Worm (Caenorhabditis elegans) whole organism, early embryonic: ENCODE measurements around the gene mrpl-2.
"Not testable (repeated sequence)": the region's sequence is repeated elsewhere in the genome, so short reads cannot be mapped to it uniquely, and the experiment has no call there.

ENCODE experiments used
- B0310.2 ChIP-seq: sonication (generic microtip); optimal IDR thresholded peaks from 2 replicates; lab custom pipeline; 2016; ENCODE audit warnings: mild to moderate bottlenecking, missing genetic modification characterization, missing compliant biosample characterization
- F13C5.2 ChIP-seq: sonication (generic microtip); optimal IDR thresholded peaks from 2 replicates; lab custom pipeline; 2017; ENCODE audit warnings: mild to moderate bottlenecking, missing genetic modification characterization, inconsistent platforms, missing compliant biosample characterization
- aly-1 ChIP-seq: sonication (generic microtip); optimal IDR thresholded peaks from 2 replicates; lab custom pipeline; 2016; ENCODE audit warnings: missing genetic modification characterization, missing compliant biosample characterization
- ama-1 ChIP-seq: fragments of 150-350 bp; optimal IDR thresholded peaks from 2 replicates; lab custom pipeline; 2014
- ceh-13 ChIP-seq: fragments of 200-800 bp; sonication (Bioruptor generic); optimal IDR thresholded peaks from 2 replicates; lab custom pipeline; 2018; ENCODE audit warnings: mild to moderate bottlenecking, missing genetic modification characterization, missing compliant biosample characterization
- ceh-36 ChIP-seq: sonication (generic microtip); optimal IDR thresholded peaks from 2 replicates; lab custom pipeline; 2016; ENCODE audit warnings: missing genetic modification characterization, inconsistent platforms, missing compliant biosample characterization
- ets-7 ChIP-seq: sonication (generic microtip); optimal IDR thresholded peaks from 2 replicates; lab custom pipeline; 2016; ENCODE audit warnings: missing genotype, missing genetic modification characterization, missing compliant biosample characterization
- flt-1 ChIP-seq: fragments of 200-800 bp; sonication (Bioruptor generic); IDR thresholded peaks from 2 replicates; pipeline ENCODE4 v1.3.6; 2022; ENCODE audit warnings: missing genetic modification characterization, missing compliant biosample characterization
- hmbx-1 ChIP-seq: sonication (generic microtip); optimal IDR thresholded peaks from 2 replicates; lab custom pipeline; 2016; ENCODE audit warnings: mild to moderate bottlenecking, missing genetic modification characterization, missing compliant biosample characterization
- hmg-4 ChIP-seq: fragments of 200-800 bp; sonication (Bioruptor generic); optimal IDR thresholded peaks from 2 replicates; lab custom pipeline; 2018; ENCODE audit warnings: mild to moderate bottlenecking, missing genetic modification characterization, missing compliant biosample characterization
- hnd-1 ChIP-seq: sonication (generic microtip); optimal IDR thresholded peaks from 2 replicates; lab custom pipeline; 2016; ENCODE audit warnings: missing genetic modification characterization, missing compliant biosample characterization
- pes-1 ChIP-seq: fragments of 200-800 bp; sonication (Bioruptor generic); IDR thresholded peaks from 2 replicates; pipeline ENCODE4 v1.3.6; 2022; ENCODE audit warnings: missing genetic modification reagents, missing genetic modification characterization, missing compliant biosample characterization
- scrt-1 ChIP-seq: fragments of 200-800 bp; sonication (Bioruptor generic); IDR thresholded peaks from 2 replicates; pipeline ENCODE4 v1.3.6; 2022; ENCODE audit warnings: missing genetic modification characterization, missing compliant biosample characterization
- sea-1 ChIP-seq: fragments of 200-800 bp; sonication (Bioruptor generic); conservative IDR thresholded peaks from 2 replicates; pipeline ENCODE4 v1.3.6; 2022; ENCODE audit warnings: missing genetic modification characterization, missing compliant biosample characterization
- tbx-11 ChIP-seq: fragments of 200-800 bp; sonication (Bioruptor generic); IDR thresholded peaks from 2 replicates; pipeline ENCODE4 v1.3.6; 2022; ENCODE audit warnings: missing genetic modification characterization, missing compliant biosample characterization
- tbx-37 ChIP-seq: fragments of 200-800 bp; sonication (Bioruptor generic); conservative IDR thresholded peaks from 2 replicates; pipeline ENCODE4 v1.3.6; 2022; ENCODE audit warnings: missing genetic modification reagents, missing genetic modification characterization, missing compliant biosample characterization
- tra-4 ChIP-seq: sonication (generic microtip); optimal IDR thresholded peaks from 2 replicates; lab custom pipeline; 2017; ENCODE audit warnings: missing genetic modification characterization, missing compliant biosample characterization

The mrpl-2 gene

DNA sequence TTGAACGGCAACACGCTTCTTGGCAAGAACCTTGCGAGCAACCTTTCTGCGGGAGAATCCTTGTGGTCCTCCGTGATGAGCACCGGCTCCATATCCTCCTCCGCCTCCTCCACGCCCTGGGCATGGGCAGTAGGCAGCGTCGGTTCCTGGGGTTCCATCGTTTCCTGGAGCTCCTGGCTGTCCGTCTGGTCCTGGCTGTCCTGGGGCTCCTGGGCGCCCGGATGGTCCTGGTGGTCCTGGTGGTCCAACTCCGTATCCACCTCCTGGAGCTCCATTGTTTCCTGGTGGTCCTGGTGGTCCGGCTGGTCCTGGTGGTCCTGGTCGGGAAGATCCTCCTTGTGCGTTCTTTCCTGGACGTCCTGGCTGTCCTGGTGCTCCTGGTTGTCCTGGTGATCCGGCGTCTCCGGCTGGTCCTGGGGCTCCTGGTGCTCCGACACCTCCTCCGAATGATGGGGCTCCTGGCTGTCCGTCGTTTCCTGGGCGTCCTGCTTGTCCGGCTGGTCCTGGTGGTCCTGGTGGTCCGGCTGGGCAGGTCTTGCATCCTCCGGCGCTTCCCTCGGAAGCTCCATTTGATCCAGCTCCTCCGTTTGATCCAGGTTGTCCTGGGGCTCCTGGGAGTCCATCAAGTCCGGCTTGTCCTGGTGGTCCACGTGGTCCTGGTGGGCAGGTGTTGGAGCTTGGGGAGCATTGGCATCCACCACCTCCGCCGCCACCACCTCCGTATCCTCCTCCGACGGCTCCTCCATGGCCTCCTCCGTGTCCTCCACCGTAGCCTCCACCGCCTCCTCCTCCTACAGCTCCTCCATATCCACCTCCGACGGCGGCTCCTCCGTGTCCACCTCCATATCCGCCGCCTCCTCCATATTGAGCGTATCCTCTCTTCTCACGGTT is 10.3 kb upstream of the mrpl-2 start:
- TF ChIP-seq pes-1 (GFP tag; lab: Robert Waterston, UW) (no peak), ets-7 (tag; lab: Kevin White, UChicago) (no peak), tra-4 (no peak)

DNA sequence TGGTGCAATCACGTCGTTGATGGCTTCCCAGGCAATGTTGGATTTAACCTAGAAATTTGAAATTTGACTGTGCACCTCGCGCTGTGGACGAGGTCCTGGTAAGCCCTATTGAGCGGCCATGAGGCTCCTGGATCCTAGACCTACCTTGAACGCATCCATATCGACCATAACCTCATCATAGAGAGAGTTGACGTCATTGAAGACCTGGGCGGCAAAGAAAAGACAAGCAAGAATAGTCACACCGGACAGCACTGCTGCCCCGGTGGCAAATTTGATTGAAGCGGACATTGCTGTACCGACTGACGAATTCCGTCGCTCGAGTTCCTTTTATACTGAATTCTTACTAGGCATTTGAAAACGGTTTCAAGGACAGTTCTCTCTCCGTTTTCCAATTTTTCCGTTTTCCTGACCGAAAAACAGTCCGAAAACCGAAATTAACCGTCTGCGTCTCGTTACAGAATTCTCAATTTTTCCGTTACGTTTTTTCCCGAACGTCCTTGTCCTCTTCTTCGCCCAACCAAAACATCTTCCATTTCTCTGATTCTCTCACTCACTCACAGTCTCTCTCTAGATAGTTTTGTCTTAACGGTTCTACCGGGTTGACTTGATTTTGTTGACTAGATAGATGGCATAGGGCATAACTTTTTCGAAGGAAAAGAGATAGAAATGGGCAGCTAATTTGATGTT is 9.5 kb upstream of the mrpl-2 start, which contains the start of gene col-103:
Gene col-103 (minus strand): TSS at position 302 of the 687 bp plus-strand sequence.
- TF ChIP-seq B0310.2 (tag; lab: Kevin White, UChicago), result no peak
- no peak for TF ChIP-seq scrt-1 (GFP tag; lab: Robert Waterston, UW)

DNA sequence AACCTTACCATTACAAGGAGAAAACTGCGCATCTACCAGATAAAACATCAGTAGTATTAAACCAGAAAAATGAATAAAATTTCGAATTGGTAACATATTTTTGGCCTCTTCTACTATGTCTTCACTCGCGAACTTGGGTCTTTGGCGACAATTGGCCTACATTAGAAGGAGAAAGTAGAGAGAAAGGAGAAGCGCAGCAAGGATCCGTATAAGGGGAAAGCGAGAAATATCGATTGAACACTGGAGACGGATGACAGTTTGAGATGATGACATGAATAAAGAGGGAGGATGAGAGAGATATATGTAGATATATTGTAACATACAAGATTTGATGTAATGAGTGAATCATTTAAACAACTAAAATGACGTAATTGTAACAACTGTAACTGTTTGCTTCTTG is 4.7 kb upstream of the mrpl-2 start, which contains the start of gene F56B3.2:
Gene F56B3.2 (minus strand): TSS at position 273 of the 400 bp plus-strand sequence.
- TF ChIP-seq hnd-1 (tag; lab: Kevin White, UChicago), result no peak
- TF ChIP-seq tra-4, result no peak
- TF ChIP-seq hmbx-1 (tag; lab: Kevin White, UChicago), result no peak
- TF ChIP-seq pes-1 (GFP tag; lab: Robert Waterston, UW), result no peak
- TF ChIP-seq tbx-11, result no peak
- TF ChIP-seq F13C5.2 (tag; lab: Kevin White, UChicago), result no peak
- no peak for TF ChIP-seq B0310.2 (tag; lab: Kevin White, UChicago)
- no peak for TF ChIP-seq hmg-4
- no peak for TF ChIP-seq ceh-13 (GFP tag; lab: Kevin White, UChicago)
- no peak for TF ChIP-seq ama-1 (lab: Kevin White, UChicago)
- no peak for TF ChIP-seq scrt-1 (GFP tag; lab: Robert Waterston, UW)
- TF ChIP-seq flt-1 (GFP tag; lab: Robert Waterston, UW), result no peak
- no peak for TF ChIP-seq aly-1 (tag; lab: Kevin White, UChicago)
- no peak for TF ChIP-seq tbx-37 (GFP tag; lab: Robert Waterston, UW)
- TF ChIP-seq ceh-36 (tag; lab: Kevin White, UChicago), result no peak
- no peak for TF ChIP-seq ets-7 (tag; lab: Kevin White, UChicago)
- TF ChIP-seq sea-1 (GFP tag; lab: Robert Waterston, UW), result no peak

DNA sequence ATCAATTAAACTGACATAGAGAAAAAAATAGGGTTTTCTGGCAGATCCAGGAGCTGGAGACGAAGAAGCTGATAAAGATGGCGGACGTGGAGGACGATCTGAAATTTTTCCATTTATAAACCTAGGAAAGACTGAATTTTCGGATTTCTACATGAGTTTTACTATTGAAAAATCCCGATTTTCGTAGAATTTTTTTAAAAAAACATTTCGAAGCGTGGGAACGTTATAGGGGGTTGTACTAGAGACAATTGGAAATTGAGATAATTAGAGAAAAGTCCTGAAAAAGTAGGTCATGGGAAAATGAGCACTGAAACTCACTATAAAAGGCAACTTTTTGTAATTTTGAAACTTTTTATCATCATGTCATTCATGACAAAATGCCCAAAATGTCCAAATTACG is 2.0 kb upstream of the mrpl-2 start, which contains the start of gene F56B3.9:
Gene F56B3.9 (plus strand): TSS at position 301 of the 400 bp plus-strand sequence.
- not testable (repeated sequence) for TF ChIP-seq ceh-13 (GFP tag; lab: Kevin White, UChicago); pes-1 (GFP tag; lab: Robert Waterston, UW); hnd-1 (tag; lab: Kevin White, UChicago)

DNA sequence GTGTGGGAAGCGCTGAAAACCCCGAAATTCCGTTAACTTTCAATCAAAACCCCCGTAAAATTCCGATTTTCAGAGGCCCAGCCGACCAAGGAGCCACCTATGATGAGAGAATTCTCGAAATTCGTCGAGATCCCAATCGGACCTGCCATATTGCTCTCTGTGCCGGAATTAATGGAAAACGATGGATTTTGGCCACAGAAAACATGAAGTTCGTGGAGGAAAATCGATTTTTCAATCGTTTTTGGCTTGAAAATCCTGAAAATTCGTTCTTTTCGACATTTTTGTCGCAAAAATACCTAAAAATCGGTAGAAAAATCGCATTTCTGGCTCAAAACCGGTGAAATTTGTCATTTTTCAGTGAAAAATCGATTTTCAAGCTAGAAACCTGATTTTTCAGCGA is 543 bp downstream of the mrpl-2 start:
- no peak for TF ChIP-seq hnd-1 (tag; lab: Kevin White, UChicago)
- TF ChIP-seq hmbx-1 (tag; lab: Kevin White, UChicago), result no peak
- TF ChIP-seq scrt-1 (GFP tag; lab: Robert Waterston, UW), result no peak
- no peak for TF ChIP-seq ceh-13 (GFP tag; lab: Kevin White, UChicago)
- no peak for TF ChIP-seq tbx-37 (GFP tag; lab: Robert Waterston, UW)
- TF ChIP-seq sea-1 (GFP tag; lab: Robert Waterston, UW), result no peak
- TF ChIP-seq aly-1 (tag; lab: Kevin White, UChicago), result no peak

DNA sequence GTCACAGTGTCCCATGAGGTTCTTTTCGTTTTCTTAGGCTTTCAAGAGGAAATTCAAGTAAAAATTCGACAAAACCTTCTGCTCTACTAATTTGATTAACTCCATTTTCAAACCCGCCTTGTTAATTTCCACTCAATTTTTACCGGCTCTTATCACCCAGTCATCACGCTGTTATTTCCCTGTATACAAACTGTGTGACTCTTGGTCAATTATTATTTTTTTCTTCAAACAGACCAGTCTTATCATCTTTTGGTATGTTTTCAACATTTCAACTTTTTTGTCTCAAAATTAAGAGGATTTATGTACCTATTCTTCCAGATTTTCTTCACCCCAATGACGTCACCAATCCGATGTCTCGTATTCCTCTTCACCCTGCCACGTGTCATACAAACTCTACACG is 5.4 kb downstream of the mrpl-2 start, which contains the start of gene ugt-52:
Gene ugt-52 (plus strand): TSS at position 301 of the 400 bp plus-strand sequence.
- TF ChIP-seq hmbx-1 (tag; lab: Kevin White, UChicago) (no peak), flt-1 (GFP tag; lab: Robert Waterston, UW) (no peak), ama-1 (lab: Kevin White, UChicago) (no peak), tra-4 (no peak), ceh-13 (GFP tag; lab: Kevin White, UChicago) (no peak), ceh-36 (tag; lab: Kevin White, UChicago) (no peak), sea-1 (GFP tag; lab: Robert Waterston, UW) (no peak), F13C5.2 (tag; lab: Kevin White, UChicago) (no peak), aly-1 (tag; lab: Kevin White, UChicago) (no peak), hmg-4 (no peak), tbx-37 (GFP tag; lab: Robert Waterston, UW) (no peak), pes-1 (GFP tag; lab: Robert Waterston, UW) (no peak), B0310.2 (tag; lab: Kevin White, UChicago) (no peak), ets-7 (tag; lab: Kevin White, UChicago) (no peak)

DNA sequence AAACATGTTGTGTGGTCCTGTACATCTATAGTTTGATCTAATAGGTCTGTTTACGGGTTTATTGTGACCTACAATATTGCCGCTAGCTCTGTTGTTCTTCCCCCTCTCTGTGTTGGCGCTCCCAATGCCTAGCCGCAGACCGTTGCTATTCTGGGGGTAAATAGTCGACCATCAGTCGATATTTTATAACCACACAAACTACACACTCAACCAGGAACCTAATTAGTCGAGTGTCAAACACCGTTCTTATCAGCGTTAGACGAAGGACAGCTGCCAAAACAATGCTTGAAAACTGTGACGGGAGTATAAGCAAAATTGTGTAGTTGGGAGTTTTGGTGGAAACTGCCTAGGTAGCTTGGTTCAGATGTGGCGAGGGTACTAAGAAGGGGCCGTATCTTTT is 9.4 kb downstream of the mrpl-2 start:
- no peak for TF ChIP-seq aly-1 (tag; lab: Kevin White, UChicago)
- TF ChIP-seq ceh-13 (GFP tag; lab: Kevin White, UChicago), result no peak
- TF ChIP-seq scrt-1 (GFP tag; lab: Robert Waterston, UW), result no peak
- no peak for TF ChIP-seq hmbx-1 (tag; lab: Kevin White, UChicago)
- TF ChIP-seq pes-1 (GFP tag; lab: Robert Waterston, UW), result no peak
- no peak for TF ChIP-seq B0310.2 (tag; lab: Kevin White, UChicago)
- TF ChIP-seq hmg-4, result no peak
- TF ChIP-seq tra-4, result no peak
- TF ChIP-seq sea-1 (GFP tag; lab: Robert Waterston, UW), result no peak
- TF ChIP-seq F13C5.2 (tag; lab: Kevin White, UChicago), result no peak
- no peak for TF ChIP-seq ama-1 (lab: Kevin White, UChicago)
- TF ChIP-seq ceh-36 (tag; lab: Kevin White, UChicago), result no peak
- TF ChIP-seq hnd-1 (tag; lab: Kevin White, UChicago), result no peak
- TF ChIP-seq tbx-37 (GFP tag; lab: Robert Waterston, UW), result no peak
- no peak for TF ChIP-seq ets-7 (tag; lab: Kevin White, UChicago)
- no peak for TF ChIP-seq tbx-11
- no peak for TF ChIP-seq flt-1 (GFP tag; lab: Robert Waterston, UW)
